Fruit fly (Drosophila melanogaster) Kc167 (cell line): ENCODE results near the gene CG17746.

Experiments used
- Sin3A ChIP-seq: fragments of >200 bp; optimal IDR thresholded peaks from 2 replicates; lab custom pipeline; 2018; ENCODE audit warnings: missing external identifiers
- h ChIP-seq: fragments of >200 bp; optimal IDR thresholded peaks from 3 replicates; lab custom pipeline; 2018; ENCODE audit warnings: missing external identifiers
- insv ChIP-seq: fragments of >200 bp; optimal IDR thresholded peaks from 3 replicates; lab custom pipeline; 2018; ENCODE audit warnings: missing external identifiers
- psq ChIP-seq: fragments of >200 bp; optimal IDR thresholded peaks from 2 replicates; lab custom pipeline; 2017; ENCODE audit warnings: missing external identifiers

DNA sequence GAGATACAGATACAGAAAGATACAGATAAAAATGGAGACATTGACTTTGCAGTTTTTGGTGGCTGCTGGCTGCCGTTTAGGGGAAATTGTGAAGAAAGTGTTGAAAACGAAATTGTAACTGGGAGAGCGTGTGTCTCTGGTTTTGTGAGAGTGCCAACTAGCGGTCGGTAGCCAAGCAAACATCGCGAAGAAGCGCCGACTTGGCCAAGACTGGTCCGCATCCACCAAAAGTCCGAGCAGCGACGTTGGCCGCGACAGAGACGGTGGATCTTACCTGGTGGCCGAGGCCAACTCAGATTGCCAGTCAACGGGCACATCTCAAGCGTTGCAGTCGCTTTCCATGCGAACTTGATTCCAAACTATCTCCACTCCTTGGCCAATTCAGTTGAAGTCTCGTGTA is 31.4 kb upstream of the CG17746 start, which contains the start of gene CG14960:
- no peak for TF ChIP-seq insv (lab: Kevin White, UChicago)
- TF ChIP-seq psq: no peak
- TF ChIP-seq h (lab: Kevin White, UChicago): no peak
- TF ChIP-seq Sin3A (lab: Kevin White, UChicago): no peak
